Worm (Caenorhabditis elegans): Measurements from ENCODE around the gene H04D03.2.
A peak's percentile ranks its signal among the peaks of the same experiment; 100 is the strongest.

H04D03.2 gene

DNA sequence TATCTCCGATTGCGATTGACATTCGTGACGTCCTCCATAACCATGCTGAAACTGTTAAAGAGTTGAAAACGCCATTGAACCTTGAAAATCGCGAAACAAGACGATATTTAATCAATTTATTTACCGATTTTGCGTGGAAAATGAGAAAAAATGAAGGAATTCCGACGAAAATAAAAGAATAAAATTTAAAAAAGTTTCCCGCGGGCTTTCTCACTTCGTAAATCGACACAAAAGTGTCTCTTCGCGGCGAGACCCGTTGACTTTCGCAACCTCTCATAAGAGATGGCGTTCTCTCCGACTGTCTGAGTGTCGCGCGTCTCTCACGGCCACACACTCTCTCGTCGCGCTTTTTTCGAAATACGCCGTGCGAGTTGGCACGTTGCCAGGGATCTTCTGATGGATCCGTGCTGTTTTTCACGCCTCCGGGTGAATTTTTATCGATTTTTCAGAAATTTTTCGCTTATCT, 35.0 kb downstream of the H04D03.2 start, which contains the start of gene hat-1 (continued):
- TF ChIP-seq dpff-1 (tag; optimal IDR thresholded peaks at IDR 0.05) (no peak), K12H6.12 (tag; optimal IDR thresholded peaks at IDR 0.05) (peak; percentile 89), D2030.7 (GFP tag; IDR thresholded peaks at IDR 0.05) (peak; percentile 95), hmg-1.2 (GFP tag; IDR thresholded peaks at IDR 0.05) (peak; percentile 100), Y53G8AR.9 (GFP tag; conservative IDR thresholded peaks at IDR 0.05) (peak; percentile 96), ztf-25 (GFP tag; IDR thresholded peaks at IDR 0.05) (no peak), bed-2 (GFP tag; IDR thresholded peaks at IDR 0.05) (no peak), tbx-9 (tag; optimal IDR thresholded peaks at IDR 0.05; ENCODE audit: borderline replicate concordance) (no peak), lsl-1 (GFP tag; optimal IDR thresholded peaks at IDR 0.05) (peak; percentile 90), nfya-2 (GFP tag; IDR thresholded peaks at IDR 0.05) (no peak), hlh-12 (tag; optimal IDR thresholded peaks at IDR 0.05) (no peak), atf-7 (tag; optimal IDR thresholded peaks at IDR 0.05) (peak; percentile 92), snpc-3.4 (tag; optimal IDR thresholded peaks at IDR 0.05) (peak; percentile 78), ztf-28 (GFP tag; IDR thresholded peaks at IDR 0.05) (peak; percentile 82), ceh-40 (GFP tag; IDR thresholded peaks at IDR 0.05) (no peak), him-1 (tag; optimal IDR thresholded peaks at IDR 0.05) (no peak), sdz-38 (tag; optimal IDR thresholded peaks at IDR 0.05) (no peak), F55B11.4 (tag; optimal IDR thresholded peaks at IDR 0.05; ENCODE audit: borderline replicate concordance, insufficient read depth) (no peak), B0261.1 (tag; optimal IDR thresholded peaks at IDR 0.05) (peak; percentile 4), chd-7 (tag; optimal IDR thresholded peaks at IDR 0.05) (peak; percentile 90), zim-3 (tag; optimal IDR thresholded peaks at IDR 0.05) (peak; percentile 16), pha-4 (tag; optimal IDR thresholded peaks at IDR 0.05) (peak; percentile 76), hrde-1 (tag; optimal IDR thresholded peaks at IDR 0.05; ENCODE audit: borderline replicate concordance) (peak; percentile 73), mcd-1 (GFP tag; IDR thresholded peaks at IDR 0.05) (peak; percentile 97), rpc-1 (optimal IDR thresholded peaks at IDR 0.05) (no peak), rpc-1 (tag; optimal IDR thresholded peaks at IDR 0.05) (no peak), gei-17 (GFP tag; optimal IDR thresholded peaks at IDR 0.05) (peak; percentile 85), lin-40 (tag; optimal IDR thresholded peaks at IDR 0.05) (peak; percentile 97), Y56A3A.18 (GFP tag; IDR thresholded peaks at IDR 0.05) (peak; percentile 90), Y79H2A.3 (GFP tag; conservative IDR thresholded peaks at IDR 0.05) (no peak), T07F8.4 (tag; optimal IDR thresholded peaks at IDR 0.05) (no peak), dpl-1 (GFP tag; optimal IDR thresholded peaks at IDR 0.05) (peak; percentile 87), dox-1 (GFP tag; IDR thresholded peaks at IDR 0.05) (peak; percentile 99), attf-3 (GFP tag; conservative IDR thresholded peaks at IDR 0.05) (no peak; the same call in 1 of the 2 replicates), ets-4 (GFP tag; optimal IDR thresholded peaks at IDR 0.05) (no peak), nhr-90 (tag; optimal IDR thresholded peaks at IDR 0.05) (no peak), ztf-18 (tag; optimal IDR thresholded peaks at IDR 0.05) (peak; percentile 82), unc-130 (GFP tag; optimal IDR thresholded peaks at IDR 0.05) (peak; percentile 77), repo-1 (tag; optimal IDR thresholded peaks at IDR 0.05) (peak; percentile 87), rcor-1 (GFP tag; IDR thresholded peaks at IDR 0.05) (peak; percentile 95), Y53F4B.3 (GFP tag; IDR thresholded peaks at IDR 0.05) (no peak), madf-10 (tag; optimal IDR thresholded peaks at IDR 0.05) (peak; percentile 79), athp-1 (tag; optimal IDR thresholded peaks at IDR 0.05) (peak; percentile 97), cebp-2 (GFP tag; IDR thresholded peaks at IDR 0.05) (no peak), K11D2.4 (GFP tag; IDR thresholded peaks at IDR 0.05) (peak; percentile 94), mel-28 (tag; optimal IDR thresholded peaks at IDR 0.05; ENCODE audit: borderline replicate concordance) (peak; percentile 49), B0336.3 (GFP tag; IDR thresholded peaks at IDR 0.05) (peak; percentile 99), madf-3 (GFP tag; IDR thresholded peaks at IDR 0.05) (peak; percentile 93), sea-2 (GFP tag; IDR thresholded peaks at IDR 0.05) (peak; percentile 71; the same call in 1 of the 2 replicates), efl-1 (GFP tag; optimal IDR thresholded peaks at IDR 0.05) (peak; percentile 81)
